Worm (Caenorhabditis elegans) whole organism, L4/young adult: ENCODE results near the gene dec-7.

Experiments used
- W03F9.2 ChIP-seq: fragments of 150-350 bp; optimal IDR thresholded peaks from 2 replicates; lab custom pipeline; 2014; ENCODE audit warnings: missing biosample characterization, missing genetic modification characterization
- dao-5 ChIP-seq: sonication (generic microtip); optimal IDR thresholded peaks from 2 replicates; lab custom pipeline; 2016; ENCODE audit warnings: missing genotype, missing genetic modification characterization, moderate library complexity, missing compliant biosample characterization

- TF ChIP-seq W03F9.2 (tag; lab: Kevin White, UChicago) (no peak), dao-5 (tag; lab: Kevin White, UChicago) (no peak)
These were observed 12.5 kb downstream of the dec-7 start, which contains the start of gene gln-2 for ce11 chrIII:9944723-9945122.
